Worm (Caenorhabditis elegans): Measurements from ENCODE around the gene K08D8.12.

DNA sequence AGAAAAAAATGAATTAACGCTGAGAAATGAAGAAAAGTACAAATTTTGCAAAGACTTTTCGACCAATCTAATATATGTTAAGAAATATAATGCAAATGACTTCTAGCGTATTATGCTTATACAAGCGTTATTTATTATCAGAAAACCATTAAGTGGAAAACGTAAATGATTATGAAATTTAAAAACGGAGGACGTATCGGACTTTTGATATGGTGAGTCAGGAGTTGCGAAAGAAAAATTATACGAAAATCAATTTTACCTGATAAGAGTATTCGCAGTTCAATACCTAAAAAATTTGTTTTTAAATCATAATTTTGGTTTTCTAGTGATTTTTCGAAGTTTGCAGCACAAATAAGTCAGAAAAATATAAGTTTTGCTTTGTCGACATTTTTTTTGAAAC, 16.7 kb upstream of the K08D8.12 start:
- TF ChIP-seq sem-2 (GFP tag; optimal IDR thresholded peaks at IDR 0.05) (no peak), snpc-4 (tag; optimal IDR thresholded peaks at IDR 0.05) (no peak), elt-1 (tag; optimal IDR thresholded peaks at IDR 0.05; ENCODE audit: borderline replicate concordance, insufficient read depth) (no peak), ces-1 (GFP tag; optimal IDR thresholded peaks at IDR 0.05) (no peak), unc-62 (GFP tag; optimal IDR thresholded peaks at IDR 0.05) (no peak), nhr-2 (tag; optimal IDR thresholded peaks at IDR 0.05) (no peak), nhr-28 (tag; optimal IDR thresholded peaks at IDR 0.05) (no peak)

Data from whole organism, mixed stage, embryonic.